Worm (Caenorhabditis elegans): ENCODE results near the gene dhrs-4.

- no peak for TF ChIP-seq sox-4 (tag; optimal IDR thresholded peaks at IDR 0.05)
- no peak for TF ChIP-seq sox-2 (GFP tag; IDR thresholded peaks at IDR 0.05)
- no peak for TF ChIP-seq sdc-2 (tag; optimal IDR thresholded peaks at IDR 0.05)
- TF ChIP-seq lin-11 (tag; optimal IDR thresholded peaks at IDR 0.05), result no peak
- TF ChIP-seq elt-4 (tag; optimal IDR thresholded peaks at IDR 0.05), result no peak
- no peak for TF ChIP-seq ref-2 (tag; optimal IDR thresholded peaks at IDR 0.05)
- TF ChIP-seq ceh-18 (tag; optimal IDR thresholded peaks at IDR 0.05), result no peak
- no peak for TF ChIP-seq che-1 (tag; optimal IDR thresholded peaks at IDR 0.05)
- no peak for TF ChIP-seq unc-55 (GFP tag; optimal IDR thresholded peaks at IDR 0.05)
- TF ChIP-seq ceh-48 (tag; optimal IDR thresholded peaks at IDR 0.05), result no peak
- no peak for TF ChIP-seq pax-1 (tag; optimal IDR thresholded peaks at IDR 0.05)
These were observed 728 bp upstream of the dhrs-4 start for ce11 chrV:12921680-12922079.

All from whole organism, late embryonic.